Worm (Caenorhabditis elegans): ENCODE results near the gene cex-1.
A peak's percentile ranks its signal among the peaks of the same experiment; 100 is the strongest.

DNA sequence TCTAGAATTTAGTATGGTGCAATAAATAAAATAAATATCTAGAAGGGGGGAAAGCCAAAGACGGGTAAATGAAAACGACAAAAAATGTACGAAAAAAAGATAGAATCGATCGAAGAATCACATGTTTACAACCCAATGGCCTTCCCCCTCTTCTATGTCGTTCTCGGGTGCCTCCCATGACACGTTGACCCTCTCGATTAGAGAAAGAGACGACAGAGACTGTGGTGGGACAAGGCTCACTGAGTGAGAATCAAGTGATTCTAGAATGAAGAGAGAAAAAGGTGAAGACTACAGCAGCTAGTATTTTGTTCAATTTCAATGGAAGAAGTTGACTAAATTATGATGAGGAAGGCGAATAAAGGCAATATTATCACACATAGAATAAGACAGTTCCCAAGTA, 21.4 kb upstream of the cex-1 start:
- no peak for TF ChIP-seq tab-1 (GFP tag; IDR thresholded peaks at IDR 0.05)
- no peak for TF ChIP-seq T22C8.4 (GFP tag; IDR thresholded peaks at IDR 0.05)
- 0 out of 2 replicates have a peak, but pooled peaks have one; percentile 54 for TF ChIP-seq ztf-23 (GFP tag; IDR thresholded peaks at IDR 0.05)
- TF ChIP-seq ref-1 (GFP tag; conservative IDR thresholded peaks at IDR 0.05), result no peak
